Worm (Caenorhabditis elegans): ENCODE results near the gene str-77.

ce11 chrV:17683290-17683689 is 35.5 kb upstream of the str-77 start:
- TF ChIP-seq cog-1 (tag; optimal IDR thresholded peaks at IDR 0.05) (no peak), klf-2 (GFP tag; conservative IDR thresholded peaks at IDR 0.05) (no peak), ztf-29 (GFP tag; IDR thresholded peaks at IDR 0.05) (no peak), T22C8.4 (GFP tag; IDR thresholded peaks at IDR 0.05) (no peak), ztf-23 (GFP tag; IDR thresholded peaks at IDR 0.05) (no peak), flt-1 (GFP tag; IDR thresholded peaks at IDR 0.05) (no peak)

Measured in whole organism, midembryonic.